Fruit fly (Drosophila melanogaster) whole organism, embryonic: ENCODE data around the gene dpr14.

Experiments used
- Ada2b ChIP-seq: fragments of 200-800 bp; sonication (Bioruptor generic); IDR thresholded peaks from 2 replicates; pipeline ENCODE4 v1.3.6; 2022; ENCODE audit warnings: missing biosample characterization, missing genetic modification characterization
- Aef1 ChIP-seq: fragments of 200-800 bp; sonication (Bioruptor generic); IDR thresholded peaks from 3 replicates; pipeline ENCODE4 v1.3.6; 2022; ENCODE audit warnings: missing biosample characterization, missing genetic modification characterization
- Bgb ChIP-seq: fragments of 200-800 bp; sonication (Bioruptor generic); IDR thresholded peaks from 2 replicates; pipeline ENCODE4 v1.3.6; 2022; ENCODE audit warnings: missing biosample characterization, missing genetic modification characterization; ENCODE audit not compliant: partially characterized antibody
- Blimp-1 ChIP-seq: fragments of 200-800 bp; sonication (Bioruptor generic); optimal IDR thresholded peaks from 3 replicates; lab custom pipeline; 2018; ENCODE audit warnings: missing biosample characterization, missing genetic modification characterization, mild to moderate bottlenecking, moderate library complexity, missing genetic modification reagents
- CG10209 ChIP-seq: fragments of 200-800 bp; sonication (Bioruptor generic); optimal IDR thresholded peaks from 3 replicates; lab custom pipeline; 2017; ENCODE audit warnings: missing biosample characterization, mild to moderate bottlenecking, missing genetic modification characterization, missing genetic modification reagents
- CG10267 ChIP-seq: fragments of 200-800 bp; sonication (Bioruptor generic); optimal IDR thresholded peaks from 2 replicates; lab custom pipeline; 2018; ENCODE audit warnings: missing biosample characterization, mild to moderate bottlenecking, missing genetic modification characterization, moderate library complexity
- CG11696 ChIP-seq: fragments of 200-800 bp; sonication (Bioruptor generic); IDR thresholded peaks from 2 replicates; pipeline ENCODE4 v1.3.6; 2022; ENCODE audit warnings: missing biosample characterization, missing genetic modification characterization
- CG1233 ChIP-seq: fragments of 200-800 bp; sonication (Bioruptor generic); optimal IDR thresholded peaks from 4 replicates; lab custom pipeline; 2018; ENCODE audit warnings: missing biosample characterization, mild to moderate bottlenecking, missing genetic modification characterization
- CG14441 ChIP-seq: fragments of 200-800 bp; sonication (Bioruptor generic); IDR thresholded peaks from 2 replicates; pipeline ENCODE4 v1.3.6; 2022; ENCODE audit warnings: missing biosample characterization, missing genetic modification characterization
- CG15269 ChIP-seq: fragments of 200-800 bp; sonication (Bioruptor generic); optimal IDR thresholded peaks from 2 replicates; lab custom pipeline; 2018; ENCODE audit warnings: missing biosample characterization, mild to moderate bottlenecking, missing genetic modification characterization, moderate library complexity
- CG16813 ChIP-seq: fragments of 200-800 bp; sonication (Bioruptor generic); IDR thresholded peaks from 3 replicates; pipeline ENCODE4 v1.3.6; 2022; ENCODE audit warnings: missing biosample characterization, missing genetic modification characterization; ENCODE audit not compliant: partially characterized antibody
- CG16863 ChIP-seq: fragments of 200-800 bp; sonication (Bioruptor generic); optimal IDR thresholded peaks from 3 replicates; lab custom pipeline; 2016; ENCODE audit warnings: missing biosample characterization, missing genetic modification characterization
- CG17186 ChIP-seq: fragments of 200-800 bp; sonication (Bioruptor generic); optimal IDR thresholded peaks from 3 replicates; lab custom pipeline; 2017; ENCODE audit warnings: missing biosample characterization, missing genetic modification reagents, missing genetic modification characterization
- CG17385 ChIP-seq: fragments of 200-800 bp; sonication (Bioruptor generic); optimal IDR thresholded peaks from 3 replicates; lab custom pipeline; 2018; ENCODE audit warnings: missing biosample characterization, mild to moderate bottlenecking, missing genetic modification characterization
- CG17568 ChIP-seq: fragments of 200-800 bp; sonication (Bioruptor generic); optimal IDR thresholded peaks from 2 replicates; lab custom pipeline; 2018; ENCODE audit warnings: missing biosample characterization, mild to moderate bottlenecking, missing genetic modification characterization, moderate library complexity
- CG2889 ChIP-seq: fragments of 200-800 bp; sonication (Bioruptor generic); IDR thresholded peaks from 3 replicates; pipeline ENCODE4 v1.3.6; 2022; ENCODE audit warnings: missing biosample characterization, missing genetic modification characterization
- CG32532 ChIP-seq: fragments of 200-800 bp; sonication (Bioruptor generic); IDR thresholded peaks from 2 replicates; pipeline ENCODE4 v1.3.6; 2022; ENCODE audit warnings: missing biosample characterization, missing genetic modification characterization
- CG3838 ChIP-seq: fragments of 200-800 bp; sonication (Bioruptor generic); optimal IDR thresholded peaks from 3 replicates; lab custom pipeline; 2016; ENCODE audit warnings: missing biosample characterization, missing genetic modification characterization
- CG4404 ChIP-seq: fragments of 200-800 bp; sonication (Bioruptor generic); IDR thresholded peaks from 2 replicates; pipeline ENCODE4 v1.3.6; 2022; ENCODE audit warnings: missing biosample characterization, missing genetic modification characterization
- CG7357 ChIP-seq: fragments of 200-800 bp; sonication (Bioruptor generic); IDR thresholded peaks from 3 replicates; pipeline ENCODE4 v1.3.6; 2022; ENCODE audit warnings: missing biosample characterization, missing genetic modification characterization
- CG7839 ChIP-seq: fragments of 200-800 bp; sonication (Bioruptor generic); optimal IDR thresholded peaks from 3 replicates; lab custom pipeline; 2018; ENCODE audit warnings: missing biosample characterization, mild to moderate bottlenecking, missing genetic modification characterization, moderate library complexity
- CG8290 ChIP-seq, 3 experiments: fragments of 200-800 bp; sonication (Bioruptor generic); optimal IDR thresholded peaks; 2 replicates each; lab custom pipeline; 2016 to 2019; ENCODE audit warnings: missing biosample characterization in 3 of 3, missing genetic modification characterization in 3 of 3, mild to moderate bottlenecking in 2 of 3, moderate library complexity in 1 of 3
- CG8924 ChIP-seq: fragments of 200-800 bp; optimal IDR thresholded peaks from 3 replicates; lab custom pipeline; 2019; ENCODE audit warnings: missing biosample characterization, mild to moderate bottlenecking, missing genetic modification characterization, moderate library complexity
- CG9932 ChIP-seq: fragments of 200-800 bp; sonication (Bioruptor generic); IDR thresholded peaks from 2 replicates; pipeline ENCODE4 v1.3.6; 2022; ENCODE audit warnings: missing biosample characterization, missing genetic modification characterization
- Fer1 ChIP-seq: fragments of 200-800 bp; sonication (Bioruptor generic); optimal IDR thresholded peaks from 2 replicates; lab custom pipeline; 2017; ENCODE audit warnings: missing biosample characterization, mild to moderate bottlenecking, missing genetic modification characterization
- H15 ChIP-seq: fragments of 200-800 bp; sonication (Bioruptor generic); IDR thresholded peaks from 3 replicates; pipeline ENCODE4 v1.3.6; 2022; ENCODE audit warnings: missing biosample characterization, missing genetic modification characterization
- PHDP ChIP-seq: fragments of 200-800 bp; sonication (Bioruptor generic); optimal IDR thresholded peaks from 3 replicates; lab custom pipeline; 2018; ENCODE audit warnings: missing biosample characterization, mild to moderate bottlenecking, missing genetic modification characterization, moderate library complexity
- Six4 ChIP-seq: fragments of 200-800 bp; sonication (Bioruptor generic); optimal IDR thresholded peaks from 2 replicates; lab custom pipeline; 2016; ENCODE audit warnings: missing biosample characterization, missing genetic modification characterization
- Spps ChIP-seq: fragments of 200-800 bp; sonication (Bioruptor generic); optimal IDR thresholded peaks from 2 replicates; lab custom pipeline; 2018; ENCODE audit warnings: missing biosample characterization, mild to moderate bottlenecking, missing genetic modification characterization
- TFAM ChIP-seq: fragments of 200-800 bp; sonication (Bioruptor generic); optimal IDR thresholded peaks from 2 replicates; lab custom pipeline; 2017; ENCODE audit warnings: missing biosample characterization, missing genetic modification characterization, inconsistent platforms
- amos ChIP-seq: fragments of 200-800 bp; sonication (Bioruptor generic); IDR thresholded peaks from 2 replicates; pipeline ENCODE4 v1.3.6; 2022; ENCODE audit warnings: missing biosample characterization, missing genetic modification characterization; ENCODE audit not compliant: partially characterized antibody
- cad ChIP-seq: fragments of >200 bp; optimal IDR thresholded peaks from 2 replicates; lab custom pipeline; 2017; ENCODE audit warnings: missing biosample characterization, missing genetic modification characterization
- gce ChIP-seq: fragments of 200-800 bp; sonication (Bioruptor generic); IDR thresholded peaks from 3 replicates; pipeline ENCODE4 v1.3.6; 2022; ENCODE audit warnings: missing biosample characterization, missing genetic modification characterization
- gfzf ChIP-seq: fragments of 200-800 bp; sonication (Bioruptor generic); optimal IDR thresholded peaks from 2 replicates; lab custom pipeline; 2016; ENCODE audit warnings: missing biosample characterization, mild to moderate bottlenecking, missing genetic modification characterization, moderate library complexity
- gsb-n ChIP-seq: fragments of 200-800 bp; sonication (Bioruptor generic); optimal IDR thresholded peaks from 3 replicates; lab custom pipeline; 2018; ENCODE audit warnings: missing biosample characterization, mild to moderate bottlenecking, missing genetic modification characterization
- lilli ChIP-seq: fragments of 200-800 bp; sonication (Bioruptor generic); optimal IDR thresholded peaks from 3 replicates; lab custom pipeline; 2016; ENCODE audit warnings: missing biosample characterization, missing genetic modification characterization
- lola ChIP-seq, 3 experiments: fragments of >200 bp in 2 of 3; fragments of 200-800 bp in 1 of 3; sonication (Bioruptor generic) in 1 of 3; optimal IDR thresholded peaks; 2 replicates each; lab custom pipeline; 2017 to 2019; ENCODE audit warnings: missing biosample characterization in 3 of 3, missing genetic modification characterization in 3 of 3, mild to moderate bottlenecking in 1 of 3, moderate library complexity in 1 of 3
- nau ChIP-seq: fragments of 200-800 bp; sonication (Bioruptor generic); optimal IDR thresholded peaks from 3 replicates; lab custom pipeline; 2017; ENCODE audit warnings: missing biosample characterization, mild to moderate bottlenecking, missing genetic modification characterization, missing genetic modification reagents
- org-1 ChIP-seq: fragments of 200-800 bp; sonication (Bioruptor generic); optimal IDR thresholded peaks from 2 replicates; lab custom pipeline; 2017; ENCODE audit warnings: missing biosample characterization, missing genetic modification characterization
- repo ChIP-seq: fragments of 200-800 bp; sonication (Bioruptor generic); optimal IDR thresholded peaks from 2 replicates; lab custom pipeline; 2016; ENCODE audit warnings: missing biosample characterization, missing genetic modification characterization
- sens ChIP-seq: fragments of 200-800 bp; sonication (Bioruptor generic); peaks from one replicate; lab custom pipeline; 2016; ENCODE audit warnings: missing biosample characterization, missing genetic modification characterization
- sisA ChIP-seq: fragments of 200-800 bp; sonication (Bioruptor generic); IDR thresholded peaks from 2 replicates; pipeline ENCODE4 v1.3.6; 2022; ENCODE audit warnings: missing biosample characterization, missing genetic modification characterization
- sqz ChIP-seq: fragments of 200-800 bp; sonication (Bioruptor generic); optimal IDR thresholded peaks from 3 replicates; lab custom pipeline; 2018; ENCODE audit warnings: missing biosample characterization, mild to moderate bottlenecking, missing genetic modification characterization
- twi ChIP-seq: fragments of 200-800 bp; optimal IDR thresholded peaks from 2 replicates; lab custom pipeline; 2019; ENCODE audit warnings: missing biosample characterization, mild to moderate bottlenecking, missing genetic modification characterization, moderate library complexity
- vnd ChIP-seq: fragments of 200-800 bp; sonication (Bioruptor generic); IDR thresholded peaks from 3 replicates; pipeline ENCODE4 v1.3.6; 2022; ENCODE audit warnings: missing biosample characterization, missing genetic modification characterization; ENCODE audit not compliant: partially characterized antibody
- zen ChIP-seq: fragments of 200-800 bp; sonication (Bioruptor generic); optimal IDR thresholded peaks from 3 replicates; lab custom pipeline; 2018; ENCODE audit warnings: missing biosample characterization, mild to moderate bottlenecking, missing genetic modification characterization, moderate library complexity
- zfh1 ChIP-seq: fragments of 200-800 bp; sonication (Bioruptor generic); IDR thresholded peaks from 3 replicates; pipeline ENCODE4 v1.3.6; 2022; ENCODE audit warnings: missing biosample characterization, missing genetic modification characterization

The dpr14 gene

DNA sequence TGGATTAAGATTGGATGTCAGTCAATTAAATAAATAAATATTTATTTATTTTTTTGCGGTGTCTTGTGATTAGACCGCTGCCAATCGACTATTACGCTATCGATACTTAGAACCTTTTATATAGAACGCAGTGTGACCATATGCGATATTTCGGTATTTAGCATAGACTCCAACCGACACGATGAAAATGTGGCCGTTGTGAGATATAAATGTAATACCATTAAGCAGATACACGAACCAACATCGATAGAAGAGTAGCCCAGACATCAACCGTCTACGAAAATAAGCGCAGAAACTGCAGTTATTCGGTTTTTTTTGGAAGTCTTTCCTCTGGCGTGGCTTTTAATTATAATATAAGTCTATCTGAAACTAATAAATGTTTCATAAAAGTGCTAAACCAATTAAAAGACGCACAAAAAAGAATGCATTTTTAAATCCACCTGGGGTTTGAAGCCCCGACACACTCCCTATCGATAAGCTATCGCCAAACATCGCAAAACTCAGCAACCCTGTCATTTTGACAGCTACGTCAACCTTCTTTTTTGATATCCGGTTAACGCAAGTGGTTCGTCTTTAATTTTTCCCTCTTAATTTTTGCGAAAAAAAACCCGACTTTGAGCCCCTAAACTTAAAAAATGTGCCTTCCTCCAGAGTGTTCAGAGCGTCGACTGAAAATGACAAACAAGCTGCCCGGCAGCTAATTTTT, 25.3 kb upstream of the dpr14 start, which contains the start of the genes Dhdds and RpS14a (continued):
- TF ChIP-seq nau (GFP tag; lab: Kevin White, UChicago) (peak; percentile 75), gsb-n (tag; lab: Kevin White, UChicago) (peak; percentile 57), twi (tag; lab: Kevin White, UChicago) (peak; percentile 16), repo (GFP tag; lab: Kevin White, UChicago) (no peak), cad (GFP tag; lab: Kevin White, UChicago) (no peak), sisA (GFP tag; lab: Robert Waterston, UW) (no peak), Bgb (GFP tag; lab: Robert Waterston, UW) (peak; percentile 72), CG17186 (GFP tag; lab: Kevin White, UChicago) (peak; percentile 61), Blimp-1 (no peak), CG15269 (tag; lab: Kevin White, UChicago) (peak; percentile 38), CG10209 (GFP tag; lab: Kevin White, UChicago) (peak; percentile 70), Aef1 (GFP tag; lab: Robert Waterston, UW) (no peak), lilli (GFP tag; lab: Kevin White, UChicago) (no peak), gfzf (peak; percentile 89), CG7839 (tag; lab: Kevin White, UChicago) (peak; percentile 40), CG4404 (GFP tag; lab: Robert Waterston, UW) (no peak), CG16813 (GFP tag; lab: Robert Waterston, UW) (peak; percentile 83), CG8290 (GFP tag; optimal IDR thresholded peaks at IDR 0.05; lab: Kevin White, UChicago) (peak; percentile 56), CG8290 (tag; optimal IDR thresholded peaks at IDR 0.05; lab: Kevin White, UChicago) (peak; percentile 17 to 35), zfh1 (GFP tag; lab: Robert Waterston, UW) (0 out of 3 replicates have a peak, but pooled peaks have one; percentile 15), gce (GFP tag; lab: Robert Waterston, UW) (no peak), H15 (GFP tag; lab: Robert Waterston, UW) (0 out of 3 replicates have a peak, but pooled peaks have one; percentile 54), Spps (peak; percentile 25), CG32532 (GFP tag; lab: Robert Waterston, UW) (peak; percentile 60; the same call in 1 of the 2 replicates), PHDP (tag; lab: Kevin White, UChicago) (peak; percentile 64), Fer1 (peak; percentile 67), CG8924 (tag; lab: Kevin White, UChicago) (peak; percentile 49), Six4 (GFP tag; lab: Kevin White, UChicago) (peak; percentile 11), CG7357 (GFP tag; lab: Robert Waterston, UW) (no peak), CG14441 (GFP tag; lab: Robert Waterston, UW) (0 out of 2 replicates have a peak, but pooled peaks have one; percentile 7), Ada2b (no peak), CG2889 (GFP tag; lab: Robert Waterston, UW) (no peak)
- TF ChIP-seq, all 482 proteins: peak for 285

DNA sequence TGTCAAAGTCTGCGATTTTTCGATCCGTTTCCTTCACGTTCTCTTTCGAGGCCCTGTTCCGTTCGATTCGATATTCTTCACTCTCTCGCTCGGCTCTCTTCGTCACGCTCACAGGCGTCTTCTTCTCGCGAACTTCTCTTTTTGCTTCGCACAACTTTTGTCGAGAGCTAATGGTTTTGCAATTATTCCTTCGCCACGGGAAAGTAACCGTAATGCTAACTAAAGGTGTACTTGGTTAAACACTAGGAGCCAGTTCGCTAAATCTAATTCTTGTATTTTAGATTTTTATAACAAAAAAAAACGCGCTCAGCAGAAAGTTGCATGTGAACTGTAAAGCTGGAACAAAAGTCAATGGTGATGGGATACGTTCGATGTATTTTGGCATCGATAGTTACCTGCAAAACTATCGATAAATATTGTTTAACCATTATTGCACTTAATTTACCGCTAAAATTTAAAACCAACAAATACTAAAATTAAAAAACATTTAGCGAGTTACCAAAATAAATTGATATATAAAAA, 23.0 kb upstream of the dpr14 start, which contains the start of gene mahe:
Gene mahe (minus strand): TSS at position 355 of the 522 bp plus-strand sequence.
- TF ChIP-seq CG9932 (no peak), TFAM (GFP tag; lab: Kevin White, UChicago) (no peak), CG3838 (GFP tag; lab: Kevin White, UChicago) (no peak), org-1 (no peak), zen (tag; lab: Kevin White, UChicago) (peak; percentile 37), CG17385 (GFP tag; lab: Kevin White, UChicago) (peak; percentile 49), CG11696 (GFP tag; lab: Robert Waterston, UW) (no peak), vnd (GFP tag; lab: Robert Waterston, UW) (peak; percentile 69; the same call in 2 of the 3 replicates), amos (GFP tag; lab: Robert Waterston, UW) (peak; percentile 91), CG1233 (GFP tag; lab: Kevin White, UChicago) (peak; percentile 60), CG16813 (GFP tag; lab: Robert Waterston, UW) (peak; percentile 80), sqz (peak; percentile 48), lola (GFP tag; optimal IDR thresholded peaks at IDR 0.05; lab: Kevin White, UChicago) (no peak), gsb-n (tag; lab: Kevin White, UChicago) (peak; percentile 18), CG10267 (peak; percentile 29), CG17568 (GFP tag; lab: Kevin White, UChicago) (peak; percentile 46), CG16863 (no peak), sens (GFP tag; lab: Kevin White, UChicago) (peak; percentile 56)
